Fruit fly (Drosophila melanogaster) whole organism, embryonic: ENCODE results near the gene wek.

ENCODE experiments used
- BEAF-32 ChIP-seq: fragments of 200-800 bp; sonication (Bioruptor generic); optimal IDR thresholded peaks from 3 replicates; lab custom pipeline; 2017; ENCODE audit warnings: missing biosample characterization, missing genetic modification characterization, mild to moderate bottlenecking, moderate library complexity, missing genetic modification reagents
- CG10267 ChIP-seq: fragments of 200-800 bp; sonication (Bioruptor generic); optimal IDR thresholded peaks from 2 replicates; lab custom pipeline; 2018; ENCODE audit warnings: missing biosample characterization, mild to moderate bottlenecking, missing genetic modification characterization, moderate library complexity
- CG10565 ChIP-seq: fragments of 200-800 bp; sonication (Bioruptor generic); optimal IDR thresholded peaks from 3 replicates; lab custom pipeline; 2016; ENCODE audit warnings: missing biosample characterization, mild to moderate bottlenecking, missing genetic modification characterization
- CG11247 ChIP-seq: fragments of 200-800 bp; sonication (Bioruptor generic); IDR thresholded peaks from 2 replicates; pipeline ENCODE4 v1.3.6; 2022; ENCODE audit warnings: missing biosample characterization, missing genetic modification characterization
- CG1233 ChIP-seq: fragments of 200-800 bp; sonication (Bioruptor generic); optimal IDR thresholded peaks from 4 replicates; lab custom pipeline; 2018; ENCODE audit warnings: missing biosample characterization, mild to moderate bottlenecking, missing genetic modification characterization
- CG13287 ChIP-seq: fragments of 200-800 bp; sonication (Bioruptor generic); IDR thresholded peaks from 2 replicates; pipeline ENCODE4 v1.3.6; 2022; ENCODE audit warnings: missing biosample characterization, missing genetic modification characterization; ENCODE audit not compliant: partially characterized antibody
- CG14860 ChIP-seq: fragments of 200-800 bp; sonication (Bioruptor generic); IDR thresholded peaks from 3 replicates; pipeline ENCODE4 v1.3.6; 2022; ENCODE audit warnings: missing biosample characterization, missing genetic modification characterization; ENCODE audit not compliant: partially characterized antibody
- CG2116 ChIP-seq: fragments of 200-800 bp; sonication (Bioruptor generic); optimal IDR thresholded peaks from 3 replicates; lab custom pipeline; 2018; ENCODE audit warnings: missing biosample characterization, mild to moderate bottlenecking, missing genetic modification characterization
- CG2199 ChIP-seq: fragments of 200-800 bp; sonication (Bioruptor generic); IDR thresholded peaks from 3 replicates; pipeline ENCODE4 v1.3.6; 2022; ENCODE audit warnings: missing biosample characterization, missing genetic modification characterization
- CG34224 ChIP-seq: fragments of 200-800 bp; sonication (Bioruptor generic); IDR thresholded peaks from 3 replicates; pipeline ENCODE4 v1.3.6; 2022; ENCODE audit warnings: missing biosample characterization, missing genetic modification characterization; ENCODE audit not compliant: partially characterized antibody
- CG3995 ChIP-seq: fragments of 200-800 bp; sonication (Bioruptor generic); optimal IDR thresholded peaks from 3 replicates; lab custom pipeline; 2016; ENCODE audit warnings: missing biosample characterization, missing genetic modification characterization
- CG4282 ChIP-seq: fragments of 200-800 bp; sonication (Bioruptor generic); optimal IDR thresholded peaks from 2 replicates; lab custom pipeline; 2016; ENCODE audit warnings: missing biosample characterization, missing genetic modification characterization
- CG4617 ChIP-seq: fragments of 200-800 bp; sonication (Bioruptor generic); optimal IDR thresholded peaks from 3 replicates; lab custom pipeline; 2016; ENCODE audit warnings: missing biosample characterization, missing genetic modification characterization, borderline replicate concordance
- CG6791 ChIP-seq: fragments of 200-800 bp; sonication (Bioruptor generic); IDR thresholded peaks from 3 replicates; pipeline ENCODE4 v1.3.6; 2022; ENCODE audit warnings: missing biosample characterization, missing genetic modification characterization; ENCODE audit not compliant: partially characterized antibody
- CG9797 ChIP-seq: fragments of 200-800 bp; sonication (Bioruptor generic); optimal IDR thresholded peaks from 3 replicates; lab custom pipeline; 2018; ENCODE audit warnings: missing biosample characterization, mild to moderate bottlenecking, missing genetic modification characterization
- Doc3 ChIP-seq: fragments of 200-800 bp; sonication (Bioruptor generic); IDR thresholded peaks from 3 replicates; pipeline ENCODE4 v1.3.6; 2022; ENCODE audit warnings: missing biosample characterization, missing genetic modification characterization; ENCODE audit not compliant: partially characterized antibody
- E2f2 ChIP-seq: fragments of 200-800 bp; sonication (Bioruptor generic); IDR thresholded peaks from 2 replicates; pipeline ENCODE4 v1.3.6; 2022; ENCODE audit warnings: missing biosample characterization, missing genetic modification characterization
- Ets65A ChIP-seq: fragments of 200-800 bp; sonication (Bioruptor generic); peaks from one replicate; lab custom pipeline; 2016; ENCODE audit warnings: missing biosample characterization, missing genetic modification characterization
- Ets97D ChIP-seq: fragments of 200-800 bp; sonication (Bioruptor generic); optimal IDR thresholded peaks from 3 replicates; lab custom pipeline; 2016; ENCODE audit warnings: missing biosample characterization, missing genetic modification characterization
- Kr ChIP-seq: fragments of 200-800 bp; sonication (Bioruptor generic); optimal IDR thresholded peaks from 2 replicates; lab custom pipeline; 2017; ENCODE audit warnings: missing biosample characterization, mild to moderate bottlenecking, missing genetic modification characterization
- MBD-R2 ChIP-seq: fragments of 200-800 bp; sonication (Bioruptor generic); IDR thresholded peaks from 2 replicates; pipeline ENCODE4 v1.3.6; 2022; ENCODE audit warnings: missing biosample characterization, missing genetic modification characterization
- MESR4 ChIP-seq: fragments of 200-800 bp; sonication (Bioruptor generic); optimal IDR thresholded peaks from 2 replicates; lab custom pipeline; 2018; ENCODE audit warnings: missing biosample characterization, mild to moderate bottlenecking, missing genetic modification characterization, moderate library complexity
- Myb ChIP-seq: fragments of 200-800 bp; sonication (Bioruptor generic); optimal IDR thresholded peaks from 2 replicates; lab custom pipeline; 2016; ENCODE audit warnings: missing biosample characterization, missing genetic modification characterization
- Sin3A ChIP-seq: fragments of >200 bp; optimal IDR thresholded peaks from 2 replicates; lab custom pipeline; 2018
- Spps ChIP-seq: fragments of 200-800 bp; sonication (Bioruptor generic); optimal IDR thresholded peaks from 2 replicates; lab custom pipeline; 2018; ENCODE audit warnings: missing biosample characterization, mild to moderate bottlenecking, missing genetic modification characterization
- ase ChIP-seq: fragments of 200-800 bp; sonication (Bioruptor generic); IDR thresholded peaks from 3 replicates; pipeline ENCODE4 v1.3.6; 2022; ENCODE audit warnings: missing biosample characterization, missing genetic modification characterization
- ato ChIP-seq: fragments of 200-800 bp; sonication (Bioruptor generic); IDR thresholded peaks from 2 replicates; pipeline ENCODE4 v1.3.6; 2022; ENCODE audit warnings: missing biosample characterization, missing genetic modification characterization; ENCODE audit not compliant: partially characterized antibody
- bbx ChIP-seq: fragments of 200-800 bp; sonication (Bioruptor generic); IDR thresholded peaks from 2 replicates; pipeline ENCODE4 v1.3.6; 2022; ENCODE audit warnings: missing biosample characterization, missing genetic modification characterization; ENCODE audit not compliant: partially characterized antibody
- chinmo ChIP-seq: fragments of 200-800 bp; sonication (Bioruptor generic); IDR thresholded peaks from 4 replicates; pipeline ENCODE4 v1.3.6; 2022; ENCODE audit warnings: missing biosample characterization, missing genetic modification characterization; ENCODE audit not compliant: partially characterized antibody
- eve ChIP-seq, 2 experiments: fragments of >200 bp; optimal IDR thresholded peaks; 2 replicates each; lab custom pipeline; 2017; ENCODE audit warnings: missing biosample characterization in 2 of 2, missing genetic modification characterization in 2 of 2
- gfzf ChIP-seq: fragments of 200-800 bp; sonication (Bioruptor generic); optimal IDR thresholded peaks from 2 replicates; lab custom pipeline; 2016; ENCODE audit warnings: missing biosample characterization, mild to moderate bottlenecking, missing genetic modification characterization, moderate library complexity
- hbn ChIP-seq: fragments of 200-800 bp; sonication (Bioruptor generic); IDR thresholded peaks from 2 replicates; pipeline ENCODE4 v1.3.6; 2022; ENCODE audit warnings: missing biosample characterization, missing genetic modification characterization; ENCODE audit not compliant: partially characterized antibody
- lmd ChIP-seq: fragments of 200-800 bp; sonication (Bioruptor generic); IDR thresholded peaks from 2 replicates; pipeline ENCODE4 v1.3.6; 2022; ENCODE audit warnings: missing biosample characterization, missing genetic modification characterization
- mld ChIP-seq: fragments of 200-800 bp; sonication (Bioruptor generic); IDR thresholded peaks from 3 replicates; pipeline ENCODE4 v1.3.6; 2022; ENCODE audit warnings: missing biosample characterization, missing genetic modification characterization; ENCODE audit not compliant: partially characterized antibody
- phol ChIP-seq: fragments of 200-800 bp; sonication (Bioruptor generic); optimal IDR thresholded peaks from 3 replicates; lab custom pipeline; 2018; ENCODE audit warnings: missing biosample characterization, mild to moderate bottlenecking, missing genetic modification characterization, moderate library complexity
- row ChIP-seq: fragments of 200-800 bp; sonication (Bioruptor generic); IDR thresholded peaks from 3 replicates; pipeline ENCODE4 v1.3.6; 2022; ENCODE audit warnings: missing biosample characterization, missing genetic modification characterization
- sna ChIP-seq: fragments of 200-800 bp; sonication (Bioruptor generic); IDR thresholded peaks from 2 replicates; pipeline ENCODE4 v1.3.6; 2022; ENCODE audit warnings: missing biosample characterization, missing genetic modification characterization; ENCODE audit not compliant: partially characterized antibody
- stwl ChIP-seq: fragments of 200-800 bp; sonication (Bioruptor generic); optimal IDR thresholded peaks from 3 replicates; lab custom pipeline; 2018; ENCODE audit warnings: missing biosample characterization, mild to moderate bottlenecking, missing genetic modification characterization, moderate library complexity
- trem ChIP-seq: fragments of 200-800 bp; optimal IDR thresholded peaks from 3 replicates; lab custom pipeline; 2019; ENCODE audit warnings: missing biosample characterization, mild to moderate bottlenecking, missing genetic modification characterization, moderate library complexity
- ttk ChIP-seq: fragments of 200-800 bp; sonication (Bioruptor generic); IDR thresholded peaks from 2 replicates; pipeline ENCODE4 v2.1.2; 2022; ENCODE audit warnings: missing biosample characterization, missing genetic modification characterization
- tx ChIP-seq: fragments of 200-800 bp; sonication (Bioruptor generic); optimal IDR thresholded peaks from 2 replicates; lab custom pipeline; 2016; ENCODE audit warnings: missing biosample characterization, missing genetic modification characterization
- vnd ChIP-seq: fragments of 200-800 bp; sonication (Bioruptor generic); IDR thresholded peaks from 3 replicates; pipeline ENCODE4 v1.3.6; 2022; ENCODE audit warnings: missing biosample characterization, missing genetic modification characterization; ENCODE audit not compliant: partially characterized antibody
- z ChIP-seq: fragments of 200-800 bp; sonication (Bioruptor generic); IDR thresholded peaks from 3 replicates; pipeline ENCODE4 v1.3.6; 2022; ENCODE audit warnings: missing biosample characterization, missing genetic modification characterization
- zfh1 ChIP-seq: fragments of 200-800 bp; sonication (Bioruptor generic); IDR thresholded peaks from 3 replicates; pipeline ENCODE4 v1.3.6; 2022; ENCODE audit warnings: missing biosample characterization, missing genetic modification characterization

Gene wek

dm6 chr2L:15770978-15771377, 2.8 kb upstream of the wek start, which contains the start of gene Ku80 (continued):
- TF ChIP-seq CG2199, result 0 out of 3 replicates have a peak, but pooled peaks have one; percentile 16
- TF ChIP-seq Kr (GFP tag; lab: Kevin White, UChicago), result no peak
- TF ChIP-seq Sin3A (lab: Kevin White, UChicago), result peak; percentile 39
- peak; percentile 7 for TF ChIP-seq CG4617 (GFP tag; lab: Kevin White, UChicago)
- TF ChIP-seq bbx (GFP tag; lab: Robert Waterston, UW), result peak; percentile 82
- no peak for TF ChIP-seq MESR4 (GFP tag; lab: Kevin White, UChicago)
- peak; percentile 64 for TF ChIP-seq hbn (GFP tag; lab: Robert Waterston, UW)
- peak; percentile 0 for TF ChIP-seq CG9797 (GFP tag; lab: Kevin White, UChicago)
- no peak for TF ChIP-seq row
- peak; percentile 66; the same call in 1 of the 4 replicates for TF ChIP-seq chinmo (GFP tag; lab: Robert Waterston, UW)
- no peak for TF ChIP-seq Spps (tag; lab: Kevin White, UChicago)
- TF ChIP-seq CG34224 (GFP tag; lab: Robert Waterston, UW), result peak; percentile 65; the same call in 1 of the 3 replicates
- peak; percentile 70; the same call in 2 of the 3 replicates for TF ChIP-seq vnd (GFP tag; lab: Robert Waterston, UW)
- peak; percentile 17 for TF ChIP-seq trem
- TF ChIP-seq CG1233 (GFP tag; lab: Kevin White, UChicago), result no peak
- peak; percentile 39 for TF ChIP-seq CG2116 (GFP tag; lab: Kevin White, UChicago)
- TF ChIP-seq eve (GFP tag; optimal IDR thresholded peaks at IDR 0.05; lab: Kevin White, UChicago), result no peak
- TF ChIP-seq lmd (GFP tag; lab: Robert Waterston, UW), result no peak
- peak; percentile 78 for TF ChIP-seq Ets65A (GFP tag; lab: Kevin White, UChicago)
- peak; percentile 27 for TF ChIP-seq Ets97D (GFP tag; lab: Kevin White, UChicago)
- TF ChIP-seq Doc3 (GFP tag; lab: Robert Waterston, UW), result peak; percentile 47; the same call in 1 of the 3 replicates
- peak; percentile 72 for TF ChIP-seq CG14860 (GFP tag; lab: Robert Waterston, UW)
- TF ChIP-seq CG10267 (tag; lab: Kevin White, UChicago), result peak; percentile 4
- TF ChIP-seq zfh1 (GFP tag; lab: Robert Waterston, UW), result no peak
- no peak for TF ChIP-seq z
- peak; percentile 94 for TF ChIP-seq CG3995 (GFP tag; lab: Kevin White, UChicago)
- no peak for TF ChIP-seq CG4282 (GFP tag; lab: Kevin White, UChicago)
- peak; percentile 86 for TF ChIP-seq CG6791 (GFP tag; lab: Robert Waterston, UW)
- no peak for TF ChIP-seq ase (GFP tag; lab: Robert Waterston, UW)
- TF ChIP-seq sna (GFP tag; lab: Robert Waterston, UW), result peak; percentile 65
- TF ChIP-seq gfzf, result peak; percentile 74
- no peak for TF ChIP-seq CG11247 (GFP tag; lab: Robert Waterston, UW)
- TF ChIP-seq Myb (GFP tag; lab: Kevin White, UChicago), result peak; percentile 94
- peak; percentile 95 for TF ChIP-seq stwl (tag; lab: Kevin White, UChicago)
- peak; percentile 65 for TF ChIP-seq BEAF-32
- no peak for TF ChIP-seq tx
- TF ChIP-seq mld (GFP tag; lab: Robert Waterston, UW), result peak; percentile 54; the same call in 1 of the 3 replicates
- TF ChIP-seq phol, result peak; percentile 22
- TF ChIP-seq CG13287 (GFP tag; lab: Robert Waterston, UW), result peak; percentile 79
- peak; percentile 76 for TF ChIP-seq ato
- TF ChIP-seq MBD-R2 (GFP tag; lab: Robert Waterston, UW), result peak; percentile 64
- no peak for TF ChIP-seq CG10565
- TF ChIP-seq ttk (GFP tag; lab: Robert Waterston, UW), result no peak
- peak; percentile 80 for TF ChIP-seq E2f2 (GFP tag; lab: Robert Waterston, UW)
